Fruit fly (Drosophila melanogaster) whole organism, embryonic: ENCODE data around the gene stas.

Experiments used
- BtbVII ChIP-seq: fragments of 200-800 bp; sonication (Bioruptor generic); optimal IDR thresholded peaks from 3 replicates; lab custom pipeline; 2017; ENCODE audit warnings: missing biosample characterization, mild to moderate bottlenecking, missing genetic modification characterization
- Bteb2 ChIP-seq: fragments of 200-800 bp; sonication (Bioruptor generic); optimal IDR thresholded peaks from 2 replicates; lab custom pipeline; 2016; ENCODE audit warnings: missing biosample characterization, missing genetic modification characterization
- CG10147 ChIP-seq: fragments of 200-800 bp; sonication (Bioruptor generic); optimal IDR thresholded peaks from 2 replicates; lab custom pipeline; 2019; ENCODE audit warnings: missing biosample characterization, mild to moderate bottlenecking, missing genetic modification characterization, moderate library complexity
- CG10979 ChIP-seq: fragments of 200-800 bp; sonication (Bioruptor generic); optimal IDR thresholded peaks from 2 replicates; lab custom pipeline; 2018; ENCODE audit warnings: missing biosample characterization, mild to moderate bottlenecking, missing genetic modification characterization, moderate library complexity
- CG12155 ChIP-seq: fragments of 200-800 bp; sonication (Bioruptor generic); optimal IDR thresholded peaks from 3 replicates; lab custom pipeline; 2016; ENCODE audit warnings: missing biosample characterization, missing genetic modification characterization
- CG12299 ChIP-seq: fragments of 200-800 bp; sonication (Bioruptor generic); optimal IDR thresholded peaks from 2 replicates; lab custom pipeline; 2018; ENCODE audit warnings: missing biosample characterization, mild to moderate bottlenecking, missing genetic modification characterization
- CG13424 ChIP-seq: fragments of 200-800 bp; sonication (Bioruptor generic); optimal IDR thresholded peaks from 2 replicates; lab custom pipeline; 2019; ENCODE audit warnings: missing biosample characterization, mild to moderate bottlenecking, missing genetic modification characterization, moderate library complexity
- CG15269 ChIP-seq: fragments of 200-800 bp; sonication (Bioruptor generic); optimal IDR thresholded peaks from 2 replicates; lab custom pipeline; 2018; ENCODE audit warnings: missing biosample characterization, mild to moderate bottlenecking, missing genetic modification characterization, moderate library complexity
- CG17385 ChIP-seq: fragments of 200-800 bp; sonication (Bioruptor generic); optimal IDR thresholded peaks from 3 replicates; lab custom pipeline; 2018; ENCODE audit warnings: missing biosample characterization, mild to moderate bottlenecking, missing genetic modification characterization
- CG17568 ChIP-seq: fragments of 200-800 bp; sonication (Bioruptor generic); optimal IDR thresholded peaks from 2 replicates; lab custom pipeline; 2018; ENCODE audit warnings: missing biosample characterization, mild to moderate bottlenecking, missing genetic modification characterization, moderate library complexity
- CG2202 ChIP-seq: fragments of 200-800 bp; sonication (Bioruptor generic); optimal IDR thresholded peaks from 2 replicates; lab custom pipeline; 2018; ENCODE audit warnings: missing biosample characterization, mild to moderate bottlenecking, missing genetic modification characterization
- CG3847 ChIP-seq: fragments of 200-800 bp; sonication (Bioruptor generic); IDR thresholded peaks from 2 replicates; pipeline ENCODE4 v1.3.6; 2022; ENCODE audit warnings: missing biosample characterization, missing genetic modification characterization
- CG4360 ChIP-seq: fragments of 200-800 bp; sonication (Bioruptor generic); IDR thresholded peaks from 2 replicates; pipeline ENCODE4 v1.3.6; 2022; ENCODE audit warnings: missing biosample characterization, missing genetic modification characterization
- CG43689 ChIP-seq: fragments of 200-800 bp; sonication (Bioruptor generic); IDR thresholded peaks from 2 replicates; pipeline ENCODE4 v1.3.6; 2022; ENCODE audit warnings: missing biosample characterization, missing genetic modification characterization
- CG4730 ChIP-seq: fragments of 200-800 bp; sonication (Bioruptor generic); IDR thresholded peaks from 2 replicates; pipeline ENCODE4 v1.3.6; 2022; ENCODE audit warnings: missing biosample characterization, missing genetic modification characterization
- CG6175 ChIP-seq: fragments of 200-800 bp; sonication (Bioruptor generic); IDR thresholded peaks from 3 replicates; pipeline ENCODE4 v1.3.6; 2022; ENCODE audit warnings: missing biosample characterization, missing genetic modification characterization
- CG7271 ChIP-seq: fragments of 200-800 bp; sonication (Bioruptor generic); optimal IDR thresholded peaks from 2 replicates; lab custom pipeline; 2018; ENCODE audit warnings: missing biosample characterization, mild to moderate bottlenecking, missing genetic modification characterization, moderate library complexity
- CG7963 ChIP-seq: fragments of 200-800 bp; sonication (Bioruptor generic); IDR thresholded peaks from 3 replicates; pipeline ENCODE4 v1.3.6; 2022; ENCODE audit warnings: missing biosample characterization, missing genetic modification characterization; ENCODE audit not compliant: partially characterized antibody
- CG8388 ChIP-seq: fragments of 200-800 bp; sonication (Bioruptor generic); optimal IDR thresholded peaks from 2 replicates; lab custom pipeline; 2019; ENCODE audit warnings: missing biosample characterization, mild to moderate bottlenecking, missing genetic modification characterization, moderate library complexity
- CG9609 ChIP-seq: fragments of 200-800 bp; sonication (Bioruptor generic); optimal IDR thresholded peaks from 3 replicates; lab custom pipeline; 2016; ENCODE audit warnings: missing biosample characterization, missing genetic modification characterization
- Chrac-16 ChIP-seq: fragments of 200-800 bp; sonication (Bioruptor generic); optimal IDR thresholded peaks from 3 replicates; lab custom pipeline; 2016; ENCODE audit warnings: missing biosample characterization, missing genetic modification characterization
- Fer3 ChIP-seq: fragments of 200-800 bp; sonication (Bioruptor generic); optimal IDR thresholded peaks from 2 replicates; lab custom pipeline; 2018; ENCODE audit warnings: missing biosample characterization, mild to moderate bottlenecking, missing genetic modification characterization, moderate library complexity
- H15 ChIP-seq: fragments of 200-800 bp; sonication (Bioruptor generic); IDR thresholded peaks from 3 replicates; pipeline ENCODE4 v1.3.6; 2022; ENCODE audit warnings: missing biosample characterization, missing genetic modification characterization
- H2.0 ChIP-seq: fragments of 200-800 bp; sonication (Bioruptor generic); IDR thresholded peaks from 2 replicates; pipeline ENCODE4 v1.3.6; 2022; ENCODE audit warnings: missing biosample characterization, missing genetic modification characterization
- Hey ChIP-seq: fragments of 200-800 bp; sonication (Bioruptor generic); optimal IDR thresholded peaks from 3 replicates; lab custom pipeline; 2018; ENCODE audit warnings: missing biosample characterization, mild to moderate bottlenecking, missing genetic modification characterization
- MBD-R2 ChIP-seq: fragments of 200-800 bp; sonication (Bioruptor generic); IDR thresholded peaks from 2 replicates; pipeline ENCODE4 v1.3.6; 2022; ENCODE audit warnings: missing biosample characterization, missing genetic modification characterization
- Mes4 ChIP-seq: fragments of 200-800 bp; sonication (Bioruptor generic); optimal IDR thresholded peaks from 2 replicates; lab custom pipeline; 2016; ENCODE audit warnings: missing biosample characterization, missing genetic modification characterization
- Poxn ChIP-seq: fragments of 200-800 bp; sonication (Bioruptor generic); IDR thresholded peaks from 2 replicates; pipeline ENCODE4 v1.3.6; 2022; ENCODE audit warnings: missing biosample characterization, missing genetic modification characterization
- Ptx1 ChIP-seq: fragments of 200-800 bp; sonication (Bioruptor generic); IDR thresholded peaks from 2 replicates; pipeline ENCODE4 v1.3.6; 2022; ENCODE audit warnings: missing biosample characterization, missing genetic modification characterization
- Sox100B ChIP-seq: fragments of 200-800 bp; sonication (Bioruptor generic); optimal IDR thresholded peaks from 3 replicates; lab custom pipeline; 2018; ENCODE audit warnings: missing biosample characterization, mild to moderate bottlenecking, missing genetic modification characterization
- Vsx1 ChIP-seq: fragments of 200-800 bp; sonication (Bioruptor generic); optimal IDR thresholded peaks from 2 replicates; lab custom pipeline; 2017; ENCODE audit warnings: missing biosample characterization, mild to moderate bottlenecking, missing genetic modification characterization, missing genetic modification reagents
- ab ChIP-seq: fragments of 200-800 bp; sonication (Bioruptor generic); optimal IDR thresholded peaks from 2 replicates; lab custom pipeline; 2016; ENCODE audit warnings: missing biosample characterization, missing genetic modification characterization
- dm ChIP-seq: fragments of 200-800 bp; sonication (Bioruptor generic); optimal IDR thresholded peaks from 3 replicates; lab custom pipeline; 2016; ENCODE audit warnings: missing biosample characterization, missing genetic modification characterization
- dpn ChIP-seq, 2 experiments: fragments of 200-800 bp; sonication (Bioruptor generic); optimal IDR thresholded peaks; 3 replicates each; lab custom pipeline; 2016; ENCODE audit warnings: missing biosample characterization in 2 of 2, missing genetic modification characterization in 2 of 2
- gce ChIP-seq: fragments of 200-800 bp; sonication (Bioruptor generic); IDR thresholded peaks from 3 replicates; pipeline ENCODE4 v1.3.6; 2022; ENCODE audit warnings: missing biosample characterization, missing genetic modification characterization
- gsb ChIP-seq: fragments of 200-800 bp; sonication (Bioruptor generic); IDR thresholded peaks from 2 replicates; pipeline ENCODE4 v1.3.6; 2022; ENCODE audit warnings: missing biosample characterization, missing genetic modification characterization
- knrl ChIP-seq: fragments of 200-800 bp; sonication (Bioruptor generic); IDR thresholded peaks from 3 replicates; pipeline ENCODE4 v1.3.6; 2022; ENCODE audit warnings: missing biosample characterization, missing genetic modification characterization; ENCODE audit not compliant: partially characterized antibody
- lab ChIP-seq: fragments of 200-800 bp; sonication (Bioruptor generic); optimal IDR thresholded peaks from 3 replicates; lab custom pipeline; 2017; ENCODE audit warnings: missing biosample characterization, missing genetic modification characterization, mild to moderate bottlenecking, moderate library complexity, missing genetic modification reagents
- lbe ChIP-seq: fragments of 200-800 bp; sonication (Bioruptor generic); optimal IDR thresholded peaks from 2 replicates; lab custom pipeline; 2016; ENCODE audit warnings: missing biosample characterization, mild to moderate bottlenecking, missing genetic modification characterization
- lmd ChIP-seq: fragments of 200-800 bp; sonication (Bioruptor generic); IDR thresholded peaks from 2 replicates; pipeline ENCODE4 v1.3.6; 2022; ENCODE audit warnings: missing biosample characterization, missing genetic modification characterization
- maf-S ChIP-seq: fragments of 200-800 bp; sonication (Bioruptor generic); optimal IDR thresholded peaks from 2 replicates; lab custom pipeline; 2016; ENCODE audit warnings: missing biosample characterization, missing genetic modification characterization
- mld ChIP-seq: fragments of 200-800 bp; sonication (Bioruptor generic); IDR thresholded peaks from 3 replicates; pipeline ENCODE4 v1.3.6; 2022; ENCODE audit warnings: missing biosample characterization, missing genetic modification characterization; ENCODE audit not compliant: partially characterized antibody
- nau ChIP-seq: fragments of 200-800 bp; sonication (Bioruptor generic); optimal IDR thresholded peaks from 3 replicates; lab custom pipeline; 2017; ENCODE audit warnings: missing biosample characterization, mild to moderate bottlenecking, missing genetic modification characterization, missing genetic modification reagents
- pzg ChIP-seq: fragments of 200-800 bp; sonication (Bioruptor generic); optimal IDR thresholded peaks from 3 replicates; lab custom pipeline; 2018; ENCODE audit warnings: missing biosample characterization, mild to moderate bottlenecking, missing genetic modification characterization, moderate library complexity
- repo ChIP-seq: fragments of 200-800 bp; sonication (Bioruptor generic); optimal IDR thresholded peaks from 2 replicates; lab custom pipeline; 2016; ENCODE audit warnings: missing biosample characterization, missing genetic modification characterization
- ro ChIP-seq: fragments of 200-800 bp; sonication (Bioruptor generic); IDR thresholded peaks from 2 replicates; pipeline ENCODE4 v1.3.6; 2022; ENCODE audit warnings: missing biosample characterization, missing genetic modification characterization
- sens ChIP-seq: fragments of 200-800 bp; sonication (Bioruptor generic); peaks from one replicate; lab custom pipeline; 2016; ENCODE audit warnings: missing biosample characterization, missing genetic modification characterization
- sisA ChIP-seq: fragments of 200-800 bp; sonication (Bioruptor generic); IDR thresholded peaks from 2 replicates; pipeline ENCODE4 v1.3.6; 2022; ENCODE audit warnings: missing biosample characterization, missing genetic modification characterization
- slbo ChIP-seq: fragments of 200-800 bp; sonication (Bioruptor generic); IDR thresholded peaks from 2 replicates; pipeline ENCODE4 v1.3.6; 2022; ENCODE audit warnings: missing biosample characterization, missing genetic modification characterization
- so ChIP-seq: fragments of 200-800 bp; sonication (Bioruptor generic); IDR thresholded peaks from 3 replicates; pipeline ENCODE4 v1.3.6; 2022; ENCODE audit warnings: missing biosample characterization, missing genetic modification characterization
- trem ChIP-seq: fragments of 200-800 bp; optimal IDR thresholded peaks from 3 replicates; lab custom pipeline; 2019; ENCODE audit warnings: missing biosample characterization, mild to moderate bottlenecking, missing genetic modification characterization, moderate library complexity
- vfl ChIP-seq: fragments of 200-800 bp; sonication (Bioruptor generic); optimal IDR thresholded peaks from 2 replicates; lab custom pipeline; 2016; ENCODE audit warnings: missing biosample characterization, missing genetic modification characterization

stas gene

dm6 chrX:17636001-17636400, 8.3 kb upstream of the stas start, which contains the start of the genes CG8289 and CG5800 (continued):
- TF ChIP-seq gce (GFP tag; lab: Robert Waterston, UW) (no peak), trem (tag; lab: Kevin White, UChicago) (peak; percentile 89), CG12155 (GFP tag; lab: Kevin White, UChicago) (peak; percentile 15), CG6175 (no peak), maf-S (GFP tag; lab: Kevin White, UChicago) (no peak), CG10147 (GFP tag; lab: Kevin White, UChicago) (peak; percentile 29), CG43689 (no peak), H15 (GFP tag; lab: Robert Waterston, UW) (no peak), knrl (GFP tag; lab: Robert Waterston, UW) (peak; percentile 68), Mes4 (GFP tag; lab: Kevin White, UChicago) (no peak), CG15269 (tag; lab: Kevin White, UChicago) (no peak), CG17568 (GFP tag; lab: Kevin White, UChicago) (no peak), pzg (GFP tag; lab: Kevin White, UChicago) (peak; percentile 49), Chrac-16 (GFP tag; lab: Kevin White, UChicago) (no peak), CG17385 (GFP tag; lab: Kevin White, UChicago) (no peak), CG8388 (GFP tag; lab: Kevin White, UChicago) (no peak), CG7271 (tag; lab: Kevin White, UChicago) (no peak), Bteb2 (GFP tag; lab: Kevin White, UChicago) (no peak), MBD-R2 (GFP tag; lab: Robert Waterston, UW) (peak; percentile 64), vfl (GFP tag; lab: Kevin White, UChicago) (no peak), slbo (GFP tag; lab: Robert Waterston, UW) (no peak), Fer3 (tag; lab: Kevin White, UChicago) (no peak), lab (GFP tag; lab: Kevin White, UChicago) (no peak), Hey (no peak), nau (GFP tag; lab: Kevin White, UChicago) (no peak), ro (GFP tag; lab: Robert Waterston, UW) (no peak), so (GFP tag; lab: Robert Waterston, UW) (no peak), BtbVII (no peak), gsb (GFP tag; lab: Robert Waterston, UW) (no peak), CG13424 (peak; percentile 26), Ptx1 (GFP tag; lab: Robert Waterston, UW) (0 out of 2 replicates have a peak, but pooled peaks have one; percentile 15), ab (GFP tag; lab: Kevin White, UChicago) (no peak), Sox100B (no peak), CG10979 (tag; lab: Kevin White, UChicago) (peak; percentile 19), CG4730 (GFP tag; lab: Robert Waterston, UW) (no peak), CG3847 (no peak), sisA (no peak), CG4360 (GFP tag; lab: Robert Waterston, UW) (no peak), lmd (GFP tag; lab: Robert Waterston, UW) (no peak), H2.0 (GFP tag; lab: Robert Waterston, UW) (no peak), repo (GFP tag; lab: Kevin White, UChicago) (no peak), CG9609 (no peak), mld (peak; percentile 23; the same call in 1 of the 3 replicates), CG12299 (tag; lab: Kevin White, UChicago) (peak; percentile 15), dpn (GFP tag; optimal IDR thresholded peaks at IDR 0.05; lab: Kevin White, UChicago) (peak in 1 of 2 experiments; percentile 2), lbe (GFP tag; lab: Kevin White, UChicago) (peak; percentile 21), dm (GFP tag; lab: Kevin White, UChicago) (peak; percentile 56), Poxn (GFP tag; lab: Robert Waterston, UW) (no peak), Vsx1 (GFP tag; lab: Kevin White, UChicago) (no peak), sens (GFP tag; lab: Kevin White, UChicago) (peak; percentile 9), CG7963 (no peak), CG2202 (tag; lab: Kevin White, UChicago) (no peak)
